Worm (Caenorhabditis elegans) whole organism, L1 larva: ENCODE results near the gene cyp-33C2.

Experiments used
- C04F5.9 ChIP-seq: sonication (generic microtip); optimal IDR thresholded peaks from 2 replicates; lab custom pipeline; 2016; ENCODE audit warnings: missing genetic modification characterization, missing compliant biosample characterization
- C16A3.4 ChIP-seq: fragments of 150-350 bp; optimal IDR thresholded peaks from 2 replicates; lab custom pipeline; 2014; ENCODE audit warnings: missing biosample characterization, missing genetic modification characterization
- aha-1 ChIP-seq: fragments of 150-350 bp; optimal IDR thresholded peaks from 2 replicates; lab custom pipeline; 2014; ENCODE audit warnings: missing biosample characterization, missing genetic modification characterization
- aly-2 ChIP-seq: fragments of 150-350 bp; optimal IDR thresholded peaks from 2 replicates; lab custom pipeline; 2014; ENCODE audit warnings: missing biosample characterization, missing genetic modification characterization
- ama-1 ChIP-seq: fragments of 150-350 bp; optimal IDR thresholded peaks from 2 replicates; lab custom pipeline; 2014
- blmp-1 ChIP-seq: fragments of 150-350 bp; optimal IDR thresholded peaks from 2 replicates; lab custom pipeline; 2014; ENCODE audit warnings: missing biosample characterization, missing genetic modification characterization
- ceh-8 ChIP-seq: fragments of 200-800 bp; sonication (Bioruptor generic); optimal IDR thresholded peaks from 2 replicates; lab custom pipeline; 2018; ENCODE audit warnings: mild to moderate bottlenecking, missing genetic modification characterization, moderate library complexity, missing compliant biosample characterization
- ceh-82 ChIP-seq, 3 experiments: fragments of 150-350 bp in 1 of 3; sonication (generic microtip) in 2 of 3; optimal IDR thresholded peaks; 2 replicates each; lab custom pipeline; 2014 to 2017; ENCODE audit warnings: missing biosample characterization in 3 of 3, missing genetic modification characterization in 3 of 3
- ceh-88 ChIP-seq: fragments of 200-800 bp; sonication (Bioruptor generic); IDR thresholded peaks from 2 replicates; pipeline ENCODE4 v1.3.6; 2022; ENCODE audit warnings: missing genetic modification characterization, missing compliant biosample characterization
- ces-1 ChIP-seq: fragments of 150-350 bp; optimal IDR thresholded peaks from 2 replicates; lab custom pipeline; 2014; ENCODE audit warnings: missing biosample characterization, missing genetic modification reagents, missing genetic modification characterization
- elt-2 ChIP-seq: sonication (generic microtip); optimal IDR thresholded peaks from 2 replicates; lab custom pipeline; 2016; ENCODE audit warnings: missing genetic modification characterization, mild to moderate bottlenecking, inconsistent platforms, missing compliant biosample characterization, missing genetic modification reagents
- elt-3 ChIP-seq, 6 experiments: fragments of 150-350 bp in 1 of 6; sonication (generic microtip); optimal IDR thresholded peaks; 2 replicates each; lab custom pipeline; 2017 to 2018; ENCODE audit warnings: missing biosample characterization in 6 of 6, missing genetic modification characterization in 6 of 6, inconsistent platforms in 1 of 6
- fkh-10 ChIP-seq: sonication (generic microtip); optimal IDR thresholded peaks from 2 replicates; lab custom pipeline; 2017; ENCODE audit warnings: missing biosample characterization, missing genetic modification reagents, missing genetic modification characterization
- fkh-4 ChIP-seq: sonication (generic microtip); optimal IDR thresholded peaks from 2 replicates; lab custom pipeline; 2016; ENCODE audit warnings: missing compliant biosample characterization, missing genetic modification characterization, borderline replicate concordance
- fkh-8 ChIP-seq: sonication (generic microtip); optimal IDR thresholded peaks from 2 replicates; lab custom pipeline; 2016; ENCODE audit warnings: mild to moderate bottlenecking, missing genetic modification characterization, missing compliant biosample characterization
- fos-1 ChIP-seq: fragments of 150-350 bp; optimal IDR thresholded peaks from 2 replicates; lab custom pipeline; 2014; ENCODE audit warnings: missing biosample characterization, missing genetic modification characterization
- hlh-17 ChIP-seq: fragments of 200-800 bp; sonication (Bioruptor generic); optimal IDR thresholded peaks from 2 replicates; lab custom pipeline; 2018; ENCODE audit warnings: missing genetic modification characterization, mild to moderate bottlenecking, missing compliant biosample characterization, moderate library complexity, borderline replicate concordance
- irx-1 ChIP-seq: sonication (generic microtip); optimal IDR thresholded peaks from 2 replicates; lab custom pipeline; 2016; ENCODE audit warnings: missing genetic modification characterization, missing compliant biosample characterization
- jun-1 ChIP-seq: fragments of 150-350 bp; optimal IDR thresholded peaks from 2 replicates; lab custom pipeline; 2014; ENCODE audit warnings: missing biosample characterization, missing genetic modification reagents, missing genetic modification characterization
- lin-15B ChIP-seq: fragments of 150-350 bp; sonication (generic microtip); optimal IDR thresholded peaks from 3 replicates; lab custom pipeline; 2014; ENCODE audit warnings: missing biosample characterization, missing genetic modification characterization
- lsy-2 ChIP-seq, 2 experiments: fragments of 150-350 bp; optimal IDR thresholded peaks; 2 replicates each; lab custom pipeline; 2014; ENCODE audit warnings: missing biosample characterization in 2 of 2, missing genetic modification characterization in 2 of 2
- mab-9 ChIP-seq: fragments of 200-800 bp; sonication (Bioruptor generic); IDR thresholded peaks from 2 replicates; pipeline ENCODE4 v1.3.6; 2022; ENCODE audit warnings: missing genetic modification reagents, missing genetic modification characterization, missing compliant biosample characterization
- mdl-1 ChIP-seq, 2 experiments: fragments of 150-350 bp; optimal IDR thresholded peaks; 2 replicates each; lab custom pipeline; 2014 to 2017; ENCODE audit warnings: missing biosample characterization in 2 of 2, missing genetic modification characterization in 2 of 2, inconsistent platforms in 1 of 2
- mef-2 ChIP-seq: fragments of 150-350 bp; optimal IDR thresholded peaks from 2 replicates; lab custom pipeline; 2014; ENCODE audit warnings: missing biosample characterization, missing genetic modification characterization
- mep-1 ChIP-seq: fragments of 150-350 bp; optimal IDR thresholded peaks from 2 replicates; lab custom pipeline; 2014; ENCODE audit warnings: missing biosample characterization, missing genetic modification characterization
- nhr-11 ChIP-seq: fragments of 150-350 bp; optimal IDR thresholded peaks from 2 replicates; lab custom pipeline; 2014; ENCODE audit warnings: missing biosample characterization, missing genetic modification characterization
- nhr-237 ChIP-seq: fragments of 150-350 bp; optimal IDR thresholded peaks from 2 replicates; lab custom pipeline; 2014; ENCODE audit warnings: missing biosample characterization, missing genetic modification characterization
- nhr-77 ChIP-seq: fragments of 150-350 bp; optimal IDR thresholded peaks from 2 replicates; lab custom pipeline; 2014; ENCODE audit warnings: missing biosample characterization, missing genetic modification characterization
- nhr-85 ChIP-seq: sonication (generic microtip); peaks from one replicate; lab custom pipeline; 2016; ENCODE audit warnings: missing genetic modification characterization, inconsistent platforms, missing compliant biosample characterization
- nhr-90 ChIP-seq: sonication (generic microtip); optimal IDR thresholded peaks from 2 replicates; lab custom pipeline; 2016; ENCODE audit warnings: mild to moderate bottlenecking, missing genetic modification characterization, missing compliant biosample characterization; ENCODE audit not compliant: poor library complexity
- pag-3 ChIP-seq: sonication (generic microtip); optimal IDR thresholded peaks from 2 replicates; lab custom pipeline; 2017; ENCODE audit warnings: missing genetic modification characterization, mild to moderate bottlenecking, missing compliant biosample characterization, antibody characterized with exemption, borderline replicate concordance; ENCODE audit not compliant: insufficient read depth
- pax-3 ChIP-seq: fragments of 200-800 bp; sonication (Bioruptor generic); optimal IDR thresholded peaks from 2 replicates; lab custom pipeline; 2018; ENCODE audit warnings: mild to moderate bottlenecking, missing genetic modification characterization, moderate library complexity, missing compliant biosample characterization
- pqm-1 ChIP-seq: sonication (generic microtip); optimal IDR thresholded peaks from 3 replicates; lab custom pipeline; 2017; ENCODE audit warnings: missing biosample characterization, missing genetic modification characterization
- rnt-1 ChIP-seq: sonication (generic microtip); optimal IDR thresholded peaks from 2 replicates; lab custom pipeline; 2016; ENCODE audit warnings: mild to moderate bottlenecking, missing genetic modification characterization, moderate library complexity, missing compliant biosample characterization
- skn-1 ChIP-seq: fragments of 150-350 bp; optimal IDR thresholded peaks from 2 replicates; lab custom pipeline; 2014; ENCODE audit warnings: missing biosample characterization, missing genetic modification characterization
- snu-23 ChIP-seq: sonication (generic microtip); optimal IDR thresholded peaks from 2 replicates; lab custom pipeline; 2016; ENCODE audit warnings: missing genetic modification characterization, missing compliant biosample characterization
- sup-37 ChIP-seq: fragments of 200-800 bp; sonication (Bioruptor generic); optimal IDR thresholded peaks from 2 replicates; lab custom pipeline; 2018; ENCODE audit warnings: mild to moderate bottlenecking, missing genetic modification characterization, missing compliant biosample characterization
- swsn-7 ChIP-seq: sonication (generic microtip); optimal IDR thresholded peaks from 2 replicates; lab custom pipeline; 2016; ENCODE audit warnings: missing genetic modification characterization, missing compliant biosample characterization
- tbx-2 ChIP-seq: sonication (generic microtip); optimal IDR thresholded peaks from 2 replicates; lab custom pipeline; 2016; ENCODE audit warnings: missing genetic modification characterization, missing compliant biosample characterization
- tlp-1 ChIP-seq: fragments of 150-350 bp; optimal IDR thresholded peaks from 2 replicates; lab custom pipeline; 2014; ENCODE audit warnings: missing biosample characterization, missing genetic modification characterization
- unc-130 ChIP-seq: fragments of 150-350 bp; optimal IDR thresholded peaks from 2 replicates; lab custom pipeline; 2017; ENCODE audit warnings: missing biosample characterization, missing genetic modification characterization, inconsistent platforms
- unc-62 ChIP-seq: fragments of 150-350 bp; optimal IDR thresholded peaks from 2 replicates; lab custom pipeline; 2014; ENCODE audit warnings: missing biosample characterization, missing genetic modification reagents, missing genetic modification characterization
- unc-86 ChIP-seq: sonication (generic microtip); optimal IDR thresholded peaks from 2 replicates; lab custom pipeline; 2016; ENCODE audit warnings: missing genetic modification characterization, missing compliant biosample characterization
- zag-1 ChIP-seq: fragments of 150-350 bp; optimal IDR thresholded peaks from 2 replicates; lab custom pipeline; 2014; ENCODE audit warnings: missing biosample characterization, missing genetic modification characterization
- ztf-4 ChIP-seq: fragments of 150-350 bp; optimal IDR thresholded peaks from 2 replicates; lab custom pipeline; 2014; ENCODE audit warnings: missing biosample characterization, missing genetic modification characterization

cyp-33C2 gene

DNA sequence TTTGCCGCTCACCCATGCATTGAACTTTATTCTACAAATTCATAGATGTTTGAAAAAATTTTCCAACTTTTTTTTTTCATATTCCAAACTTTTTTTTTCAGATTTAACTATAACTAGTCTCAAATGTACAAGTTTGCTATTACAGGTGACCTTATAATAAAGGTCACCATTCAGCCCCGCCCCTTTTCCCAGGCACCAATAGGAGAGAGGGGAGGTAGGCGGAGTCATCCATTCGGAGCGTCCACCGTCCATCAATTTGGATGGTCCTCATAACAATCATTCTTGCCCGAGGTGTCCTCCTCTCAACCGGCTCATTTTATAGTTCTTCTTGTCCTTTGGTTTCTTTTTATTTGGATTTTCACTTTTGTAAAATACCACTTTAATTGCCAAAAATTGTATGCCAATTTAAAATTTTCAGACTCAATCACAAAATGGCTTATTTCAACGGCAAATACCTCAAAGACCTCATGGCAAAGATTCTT lies 4.6 kb downstream of the cyp-33C2 start, which contains the start of gene Y5H2B.3:
Y5H2B.3 (plus strand) TSS at position 432 of the 482 bp plus-strand sequence.
- TF ChIP-seq sup-37 (GFP tag; lab: Kevin White, UChicago) (no peak), pag-3 (tag; lab: Kevin White, UChicago) (no peak), fkh-10 (GFP tag; lab: Kevin White, UChicago) (no peak), nhr-11 (tag; lab: Kevin White, UChicago) (no peak)
- TF ChIP-seq, all 84 proteins: peak for 0

DNA sequence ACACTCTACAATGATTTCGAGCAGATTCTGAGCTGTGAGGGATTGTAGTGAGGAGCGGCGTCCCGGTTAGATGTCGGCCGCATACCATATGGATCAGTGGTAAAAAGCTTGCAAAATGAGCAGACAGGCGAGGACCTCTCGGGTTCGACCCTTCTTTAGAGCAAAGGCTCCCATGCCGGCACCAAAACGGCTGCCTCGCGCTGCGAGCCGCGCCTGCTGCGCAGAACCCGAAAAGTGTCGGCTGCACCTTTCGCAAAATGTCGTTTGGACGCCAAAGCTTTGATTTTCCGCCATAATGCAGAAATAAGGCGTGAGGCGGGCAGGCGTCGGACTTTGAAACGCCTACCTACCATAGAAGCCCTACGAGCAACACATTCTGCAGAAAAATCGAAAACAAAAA lies 7.1 kb downstream of the cyp-33C2 start:
- TF ChIP-seq C04F5.9 (tag; lab: Kevin White, UChicago) (no peak), skn-1 (tag; lab: Kevin White, UChicago) (no peak), ztf-4 (tag; lab: Kevin White, UChicago) (no peak), fkh-10 (GFP tag; lab: Kevin White, UChicago) (no peak), C16A3.4 (tag; lab: Kevin White, UChicago) (no peak), jun-1 (tag; lab: Kevin White, UChicago) (no peak), ceh-8 (GFP tag; lab: Kevin White, UChicago) (no peak), lin-15B (tag; lab: Kevin White, UChicago) (no peak), mep-1 (tag; lab: Kevin White, UChicago) (no peak)

ce11 chrV:2191122-2191521 lies 7.8 kb downstream of the cyp-33C2 start, which contains the start of gene srbc-42:
Gene srbc-42 (minus strand): TSS chrV:2191222.
- TF ChIP-seq aly-2 (tag; lab: Kevin White, UChicago): no peak
- no peak for TF ChIP-seq ceh-82 (tag; optimal IDR thresholded peaks at IDR 0.05; lab: Kevin White, UChicago)
- TF ChIP-seq pqm-1 (tag; lab: Kevin White, UChicago): no peak
- no peak for TF ChIP-seq jun-1 (tag; lab: Kevin White, UChicago)
- no peak for TF ChIP-seq nhr-85 (tag; lab: Kevin White, UChicago)
- no peak for TF ChIP-seq unc-62 (GFP tag; lab: Kevin White, UChicago)
- no peak for TF ChIP-seq fkh-4 (tag; lab: Kevin White, UChicago)
- TF ChIP-seq swsn-7 (tag; lab: Kevin White, UChicago): no peak
- TF ChIP-seq zag-1 (tag; lab: Kevin White, UChicago): no peak
- TF ChIP-seq ama-1 (lab: Kevin White, UChicago): no peak
- TF ChIP-seq sup-37 (GFP tag; lab: Kevin White, UChicago): no peak
- TF ChIP-seq mep-1 (tag; lab: Kevin White, UChicago): no peak
- no peak for TF ChIP-seq nhr-77 (tag; lab: Kevin White, UChicago)
- TF ChIP-seq, all 84 proteins: peak for 0

- TF ChIP-seq tlp-1 (tag; lab: Kevin White, UChicago) (no peak), sup-37 (GFP tag; lab: Kevin White, UChicago) (no peak), aha-1 (tag; lab: Kevin White, UChicago) (no peak), lsy-2 (tag; optimal IDR thresholded peaks at IDR 0.05; lab: Kevin White, UChicago) (no peak), hlh-17 (GFP tag; lab: Kevin White, UChicago) (no peak), ama-1 (lab: Kevin White, UChicago) (no peak), ceh-88 (GFP tag; lab: Robert Waterston, UW) (no peak), mef-2 (tag; lab: Kevin White, UChicago) (no peak), nhr-11 (tag; lab: Kevin White, UChicago) (no peak), irx-1 (tag; lab: Kevin White, UChicago) (no peak), fkh-8 (tag; lab: Kevin White, UChicago) (no peak), pax-3 (tag; lab: Kevin White, UChicago) (no peak), aly-2 (tag; lab: Kevin White, UChicago) (no peak), ces-1 (no peak), elt-3 (tag; optimal IDR thresholded peaks at IDR 0.05; lab: Kevin White, UChicago) (no peak), ceh-8 (GFP tag; lab: Kevin White, UChicago) (no peak), fos-1 (tag; lab: Kevin White, UChicago) (no peak), unc-62 (GFP tag; lab: Kevin White, UChicago) (no peak), mdl-1 (tag; optimal IDR thresholded peaks at IDR 0.05; lab: Kevin White, UChicago) (peak in 1 of 2 experiments; percentile 43), unc-86 (tag; lab: Kevin White, UChicago) (no peak), tbx-2 (no peak), ceh-82 (tag; optimal IDR thresholded peaks at IDR 0.05; lab: Kevin White, UChicago) (no peak), blmp-1 (tag; lab: Kevin White, UChicago) (no peak), nhr-237 (tag; lab: Kevin White, UChicago) (no peak), elt-2 (tag; lab: Kevin White, UChicago) (peak; percentile 50), nhr-90 (tag; lab: Kevin White, UChicago) (peak; percentile 17), jun-1 (tag; lab: Kevin White, UChicago) (no peak), C16A3.4 (tag; lab: Kevin White, UChicago) (no peak), mab-9 (no peak), snu-23 (GFP tag; lab: Kevin White, UChicago) (peak; percentile 30), pqm-1 (tag; lab: Kevin White, UChicago) (no peak), unc-130 (tag; lab: Kevin White, UChicago) (no peak), rnt-1 (peak; percentile 18)
Measured at ce11 chrV:2192117-2192516, 8.8 kb downstream of the cyp-33C2 start, which contains the start of gene nhr-13. Gene nhr-13 (plus strand): TSS chrV:2192485.
